Fruit fly (Drosophila melanogaster) whole organism, adult: ENCODE measurements around the gene CG17211.

Experiments
- CG11617 ChIP-seq: fragments of 200-800 bp; sonication (Bioruptor generic); optimal IDR thresholded peaks from 2 replicates; lab custom pipeline; 2017; ENCODE audit warnings: mild to moderate bottlenecking, missing biosample characterization, missing genetic modification reagents, missing genetic modification characterization
- CG12768 ChIP-seq: fragments of 200-800 bp; sonication (Bioruptor generic); optimal IDR thresholded peaks from 2 replicates; lab custom pipeline; 2017; ENCODE audit warnings: missing biosample characterization, missing genetic modification characterization, mild to moderate bottlenecking, moderate library complexity, missing genetic modification reagents
- CG14711 ChIP-seq: fragments of 200-800 bp; sonication (Bioruptor generic); optimal IDR thresholded peaks from 2 replicates; lab custom pipeline; 2018; ENCODE audit warnings: missing biosample characterization, mild to moderate bottlenecking, missing genetic modification characterization, moderate library complexity
- CG1620 ChIP-seq: fragments of 200-800 bp; sonication (Bioruptor generic); optimal IDR thresholded peaks from 2 replicates; lab custom pipeline; 2016; ENCODE audit warnings: missing biosample characterization, missing genetic modification characterization
- CG33017 ChIP-seq: fragments of 200-800 bp; sonication (Bioruptor generic); optimal IDR thresholded peaks from 2 replicates; lab custom pipeline; 2018; ENCODE audit warnings: missing biosample characterization, mild to moderate bottlenecking, missing genetic modification characterization, moderate library complexity
- CG5204 ChIP-seq: fragments of 200-800 bp; sonication (Bioruptor generic); optimal IDR thresholded peaks from 2 replicates; lab custom pipeline; 2016; ENCODE audit warnings: missing biosample characterization, missing genetic modification characterization
- CG7045 ChIP-seq: fragments of 200-800 bp; sonication (Bioruptor generic); optimal IDR thresholded peaks from 2 replicates; lab custom pipeline; 2017; ENCODE audit warnings: missing biosample characterization, mild to moderate bottlenecking, missing genetic modification characterization
- CG7101 ChIP-seq: fragments of 200-800 bp; sonication (Bioruptor generic); optimal IDR thresholded peaks from 2 replicates; lab custom pipeline; 2018; ENCODE audit warnings: missing biosample characterization, mild to moderate bottlenecking, missing genetic modification characterization, moderate library complexity
- Clk ChIP-seq: fragments of 200-800 bp; sonication (Bioruptor generic); optimal IDR thresholded peaks from 2 replicates; lab custom pipeline; 2017; ENCODE audit warnings: missing biosample characterization, missing genetic modification characterization
- Crg-1 ChIP-seq: fragments of 200-800 bp; sonication (Bioruptor generic); optimal IDR thresholded peaks from 2 replicates; lab custom pipeline; 2016; ENCODE audit warnings: missing biosample characterization, missing genetic modification characterization
- Hr96 ChIP-seq: fragments of 200-800 bp; sonication (Bioruptor generic); optimal IDR thresholded peaks from 2 replicates; lab custom pipeline; 2016; ENCODE audit warnings: missing biosample characterization, missing genetic modification characterization
- Mnt ChIP-seq: fragments of 200-800 bp; sonication (Bioruptor generic); optimal IDR thresholded peaks from 2 replicates; lab custom pipeline; 2016; ENCODE audit warnings: missing biosample characterization, mild to moderate bottlenecking, missing genetic modification characterization
- bab1 ChIP-seq: fragments of 200-800 bp; sonication (Bioruptor generic); optimal IDR thresholded peaks from 3 replicates; lab custom pipeline; 2019; ENCODE audit warnings: missing biosample characterization, mild to moderate bottlenecking, missing genetic modification characterization, moderate library complexity
- cic ChIP-seq: fragments of 200-800 bp; sonication (Bioruptor generic); optimal IDR thresholded peaks from 2 replicates; lab custom pipeline; 2017; ENCODE audit warnings: missing biosample characterization, mild to moderate bottlenecking, missing genetic modification characterization, moderate library complexity
- cnc ChIP-seq, 2 experiments: fragments of >200 bp; optimal IDR thresholded peaks; 2 replicates each; lab custom pipeline; 2017
- kay ChIP-seq: fragments of 200-800 bp; sonication (Bioruptor generic); peaks from one replicate; lab custom pipeline; 2016; ENCODE audit warnings: missing biosample characterization, missing genetic modification characterization, borderline replicate concordance
- ovo ChIP-seq: fragments of 200-800 bp; sonication (Bioruptor generic); optimal IDR thresholded peaks from 2 replicates; lab custom pipeline; 2016; ENCODE audit warnings: missing biosample characterization, missing genetic modification characterization
- pad ChIP-seq: fragments of 200-800 bp; sonication (Bioruptor generic); optimal IDR thresholded peaks from 3 replicates; lab custom pipeline; 2017; ENCODE audit warnings: missing biosample characterization, missing genetic modification characterization, mild to moderate bottlenecking, moderate library complexity, missing genetic modification reagents
- tj ChIP-seq: fragments of 200-800 bp; sonication (Bioruptor generic); optimal IDR thresholded peaks from 3 replicates; lab custom pipeline; 2017; ENCODE audit warnings: missing biosample characterization, mild to moderate bottlenecking, missing genetic modification characterization, moderate library complexity
- toe ChIP-seq: fragments of 200-800 bp; sonication (Bioruptor generic); optimal IDR thresholded peaks from 2 replicates; lab custom pipeline; 2016; ENCODE audit warnings: missing biosample characterization, missing genetic modification characterization

CG17211 gene

DNA sequence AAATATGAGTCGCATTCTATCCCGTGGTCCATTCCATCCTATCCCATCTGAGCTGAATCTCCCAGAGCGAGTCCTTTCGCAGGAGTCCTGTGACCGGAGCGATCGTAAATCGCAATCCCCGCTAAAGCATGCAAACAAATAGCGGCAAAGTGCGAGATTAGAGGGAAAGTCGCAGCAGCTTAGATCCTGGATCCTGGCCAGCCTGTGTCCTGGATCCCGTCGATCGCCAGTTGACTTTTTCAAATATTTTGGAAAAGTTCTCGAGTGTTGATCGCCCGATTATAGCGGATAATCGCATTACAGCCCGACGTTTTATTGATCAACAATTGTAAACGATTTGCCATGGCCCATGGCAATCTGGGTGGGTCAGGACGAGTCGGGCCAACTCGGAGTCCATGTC, 25.0 kb upstream of the CG17211 start:
- TF ChIP-seq CG7045 (GFP tag; lab: Kevin White, UChicago) (no peak), ovo (GFP tag; lab: Kevin White, UChicago) (no peak), CG11617 (GFP tag; lab: Kevin White, UChicago) (no peak), bab1 (GFP tag; lab: Kevin White, UChicago) (no peak), CG7101 (tag; lab: Kevin White, UChicago) (no peak), CG5204 (GFP tag; lab: Kevin White, UChicago) (no peak)

- TF ChIP-seq toe (GFP tag; lab: Kevin White, UChicago) (no peak), tj (no peak), Mnt (GFP tag; lab: Kevin White, UChicago) (no peak), Hr96 (GFP tag; lab: Kevin White, UChicago) (no peak), CG14711 (tag; lab: Kevin White, UChicago) (no peak), Clk (no peak), cic (GFP tag; lab: Kevin White, UChicago) (no peak), pad (GFP tag; lab: Kevin White, UChicago) (no peak), CG1620 (GFP tag; lab: Kevin White, UChicago) (no peak), CG11617 (GFP tag; lab: Kevin White, UChicago) (no peak), CG5204 (GFP tag; lab: Kevin White, UChicago) (no peak), CG7101 (tag; lab: Kevin White, UChicago) (no peak), kay (GFP tag; lab: Kevin White, UChicago) (no peak), bab1 (GFP tag; lab: Kevin White, UChicago) (no peak), ovo (GFP tag; lab: Kevin White, UChicago) (no peak), Crg-1 (GFP tag; lab: Kevin White, UChicago) (no peak), CG12768 (GFP tag; lab: Kevin White, UChicago) (no peak)
These were observed 22.6 kb upstream of the CG17211 start, which contains the start of gene Pex19 for dm6 chr2L:12091522-12091921. Pex19 (plus strand) TSS chr2L:12091822.

dm6 chr2L:12092041-12092440, 22.1 kb upstream of the CG17211 start:
- TF ChIP-seq pad (GFP tag; lab: Kevin White, UChicago) = no peak
- TF ChIP-seq Clk = no peak
- TF ChIP-seq CG7045 (GFP tag; lab: Kevin White, UChicago) = no peak
- no peak for TF ChIP-seq bab1 (GFP tag; lab: Kevin White, UChicago)
- no peak for TF ChIP-seq Hr96 (GFP tag; lab: Kevin White, UChicago)
- no peak for TF ChIP-seq Mnt (GFP tag; lab: Kevin White, UChicago)
- no peak for TF ChIP-seq kay (GFP tag; lab: Kevin White, UChicago)
- no peak for TF ChIP-seq tj
- no peak for TF ChIP-seq CG1620 (GFP tag; lab: Kevin White, UChicago)
- TF ChIP-seq CG11617 (GFP tag; lab: Kevin White, UChicago) = no peak
- no peak for TF ChIP-seq CG7101 (tag; lab: Kevin White, UChicago)
- no peak for TF ChIP-seq CG5204 (GFP tag; lab: Kevin White, UChicago)
- no peak for TF ChIP-seq CG33017 (tag; lab: Kevin White, UChicago)
- TF ChIP-seq ovo (GFP tag; lab: Kevin White, UChicago) = no peak
- TF ChIP-seq cic (GFP tag; lab: Kevin White, UChicago) = no peak
- no peak for TF ChIP-seq CG12768 (GFP tag; lab: Kevin White, UChicago)
- no peak for TF ChIP-seq toe (GFP tag; lab: Kevin White, UChicago)

DNA sequence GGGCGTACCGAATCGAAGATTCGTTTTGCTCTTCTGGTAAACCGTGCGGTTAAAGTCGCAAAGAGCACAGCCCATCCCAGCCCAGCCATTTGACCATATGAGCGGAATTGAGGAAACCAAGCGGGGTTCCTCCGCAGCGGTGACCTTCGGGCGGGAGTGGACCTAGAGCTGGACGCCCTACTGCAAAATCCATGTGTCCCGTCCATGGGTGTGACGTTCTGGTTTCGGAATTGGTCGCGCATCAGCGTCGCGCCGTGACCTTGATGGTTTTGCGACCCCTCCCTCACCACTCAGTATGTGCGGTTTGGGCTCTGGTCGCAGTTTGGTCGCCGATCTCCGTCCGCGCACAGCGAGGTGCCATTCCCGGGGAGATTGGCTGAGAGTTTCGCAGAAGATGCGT, 21.4 kb upstream of the CG17211 start:
- TF ChIP-seq cnc (optimal IDR thresholded peaks at IDR 0.05; lab: Kevin White, UChicago) (no peak), kay (GFP tag; lab: Kevin White, UChicago) (no peak), CG11617 (GFP tag; lab: Kevin White, UChicago) (no peak), ovo (GFP tag; lab: Kevin White, UChicago) (no peak), cic (GFP tag; lab: Kevin White, UChicago) (no peak), Crg-1 (GFP tag; lab: Kevin White, UChicago) (no peak), bab1 (GFP tag; lab: Kevin White, UChicago) (no peak), CG33017 (tag; lab: Kevin White, UChicago) (no peak), CG12768 (GFP tag; lab: Kevin White, UChicago) (no peak), CG7045 (GFP tag; lab: Kevin White, UChicago) (no peak), CG5204 (GFP tag; lab: Kevin White, UChicago) (no peak), CG14711 (tag; lab: Kevin White, UChicago) (no peak), Clk (no peak), CG1620 (GFP tag; lab: Kevin White, UChicago) (no peak), toe (GFP tag; lab: Kevin White, UChicago) (no peak), CG7101 (tag; lab: Kevin White, UChicago) (no peak), tj (no peak)

dm6 chr2L:12093652-12094051, 20.5 kb upstream of the CG17211 start:
- TF ChIP-seq pad (GFP tag; lab: Kevin White, UChicago) (no peak), kay (GFP tag; lab: Kevin White, UChicago) (no peak), Clk (no peak), cic (GFP tag; lab: Kevin White, UChicago) (no peak), cnc (optimal IDR thresholded peaks at IDR 0.05; lab: Kevin White, UChicago) (no peak), CG14711 (tag; lab: Kevin White, UChicago) (no peak), Hr96 (GFP tag; lab: Kevin White, UChicago) (no peak), Mnt (GFP tag; lab: Kevin White, UChicago) (peak; percentile 33), ovo (GFP tag; lab: Kevin White, UChicago) (no peak), tj (no peak), CG11617 (GFP tag; lab: Kevin White, UChicago) (no peak), bab1 (GFP tag; lab: Kevin White, UChicago) (peak; percentile 44), Crg-1 (GFP tag; lab: Kevin White, UChicago) (no peak), CG12768 (GFP tag; lab: Kevin White, UChicago) (no peak), toe (GFP tag; lab: Kevin White, UChicago) (no peak), CG5204 (GFP tag; lab: Kevin White, UChicago) (no peak), CG7101 (tag; lab: Kevin White, UChicago) (no peak), CG7045 (GFP tag; lab: Kevin White, UChicago) (no peak)
